Fruit fly (Drosophila melanogaster): ENCODE measurements around the gene comt.

DNA sequence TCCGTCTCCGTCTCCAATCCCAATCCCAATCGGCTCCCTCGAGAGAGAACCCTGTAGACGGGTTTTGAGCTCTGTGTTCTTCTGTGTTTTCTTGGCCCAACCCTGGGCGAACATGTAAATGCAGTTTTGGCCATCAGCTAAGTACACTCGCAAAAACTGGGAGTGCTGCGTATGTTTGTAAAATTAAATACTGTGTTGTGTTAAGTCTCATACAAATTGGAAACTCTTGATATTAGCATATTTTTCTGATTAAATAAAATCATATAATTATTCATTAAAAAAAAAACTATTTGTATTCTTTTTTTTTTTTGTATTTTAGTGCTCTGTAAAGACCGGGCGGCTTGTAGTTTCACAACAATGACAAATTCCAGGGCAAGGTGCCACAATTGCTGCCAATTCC is 13.1 kb upstream of the comt start:
- TF ChIP-seq EcR (GFP tag; optimal IDR thresholded peaks at IDR 0.05) (no peak), CG14655 (GFP tag; optimal IDR thresholded peaks at IDR 0.05) (peak; percentile 77)
